Worm (Caenorhabditis elegans) whole organism, young adult: ENCODE results near the gene mmaa-1.

Experiments used
- Y79H2A.3 ChIP-seq: fragments of 200-800 bp; sonication (Bioruptor generic); conservative IDR thresholded peaks from 2 replicates; pipeline ENCODE4 v1.3.6; 2022; ENCODE audit warnings: missing genetic modification reagents, missing genetic modification characterization, missing compliant biosample characterization
- dox-1 ChIP-seq: fragments of 200-800 bp; sonication (Bioruptor generic); IDR thresholded peaks from 2 replicates; pipeline ENCODE4 v1.3.6; 2022; ENCODE audit warnings: missing genetic modification reagents, missing genetic modification characterization, missing compliant biosample characterization
- hsf-1 ChIP-seq: fragments of 200-800 bp; sonication (Bioruptor generic); IDR thresholded peaks from 2 replicates; pipeline ENCODE4 v1.3.6; 2022; ENCODE audit warnings: missing genetic modification reagents, missing genetic modification characterization, missing compliant biosample characterization

- no peak for TF ChIP-seq hsf-1 (GFP tag; lab: Robert Waterston, UW)
- no peak for TF ChIP-seq dox-1 (GFP tag; lab: Robert Waterston, UW)
- no peak for TF ChIP-seq Y79H2A.3
Observed at ce11 chrII:7139064-7139463, 38.1 kb upstream of the mmaa-1 start.
